Fruit fly (Drosophila melanogaster) whole organism, wandering third instar larva: ENCODE data around the gene CG6356.
A peak's percentile ranks its signal among the peaks of the same experiment; 100 is the strongest.

Experiments used
- Abd-B ChIP-seq: fragments of >200 bp; optimal IDR thresholded peaks from 2 replicates; lab custom pipeline; 2017; ENCODE audit warnings: missing biosample characterization, missing genetic modification characterization
- CG9705 ChIP-seq: fragments of 200-800 bp; sonication (Bioruptor generic); optimal IDR thresholded peaks from 2 replicates; lab custom pipeline; 2018; ENCODE audit warnings: missing biosample characterization, mild to moderate bottlenecking, missing genetic modification characterization
- Rel ChIP-seq, 2 experiments: fragments of 200-800 bp; sonication (Bioruptor generic) in 1 of 2; optimal IDR thresholded peaks; 2 replicates in 1 of 2; 3 replicates in 1 of 2; lab custom pipeline; 2016 to 2019; ENCODE audit warnings: mild to moderate bottlenecking in 2 of 2, missing biosample characterization in 2 of 2, missing genetic modification characterization in 2 of 2, moderate library complexity in 1 of 2
- dmrt93B ChIP-seq: fragments of 200-800 bp; sonication (Bioruptor generic); optimal IDR thresholded peaks from 2 replicates; lab custom pipeline; 2018; ENCODE audit warnings: missing biosample characterization, mild to moderate bottlenecking, missing genetic modification characterization
- jim ChIP-seq: fragments of 175-275, 200-325 bp; sonication (Bioruptor generic); optimal IDR thresholded peaks from 2 replicates; lab custom pipeline; 2016; ENCODE audit warnings: missing biosample characterization, mild to moderate bottlenecking, missing genetic modification characterization
- pan ChIP-seq: fragments of >200 bp; optimal IDR thresholded peaks from 2 replicates; lab custom pipeline; 2017
- psq ChIP-seq: fragments of 200-800 bp; sonication (Bioruptor generic); optimal IDR thresholded peaks from 3 replicates; lab custom pipeline; 2017; ENCODE audit warnings: missing biosample characterization, mild to moderate bottlenecking, missing genetic modification characterization, moderate library complexity
- sage ChIP-seq: fragments of 200-800 bp; sonication (Bioruptor generic); optimal IDR thresholded peaks from 2 replicates; lab custom pipeline; 2016; ENCODE audit warnings: missing biosample characterization, mild to moderate bottlenecking, missing genetic modification characterization
- usp ChIP-seq: fragments of >200 bp; optimal IDR thresholded peaks from 2 replicates; lab custom pipeline; 2017; ENCODE audit warnings: missing biosample characterization, missing genetic modification characterization

DNA sequence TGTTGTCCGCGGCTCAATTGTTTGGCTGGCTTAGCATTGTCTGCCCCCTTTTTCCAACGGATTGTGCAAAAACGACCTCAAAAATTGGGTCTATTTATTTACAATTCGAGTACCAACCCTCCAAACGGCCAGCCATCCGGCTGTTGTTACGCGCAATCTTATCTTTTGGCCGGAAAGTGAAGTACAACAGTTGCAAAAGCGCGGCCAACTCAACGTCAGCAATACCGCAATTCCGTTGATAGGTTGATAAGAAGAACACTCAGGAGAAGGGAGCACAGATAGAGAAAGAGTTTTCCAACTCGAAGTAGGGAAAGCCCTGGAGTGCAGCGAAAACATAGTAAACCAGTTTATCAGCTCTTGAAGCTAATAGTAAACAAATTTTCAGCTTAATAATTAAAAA lies 13.2 kb downstream of the CG6356 start:
- TF ChIP-seq Abd-B (GFP tag; lab: Kevin White, UChicago) (no peak), psq (GFP tag; lab: Kevin White, UChicago) (no peak), Rel (GFP tag; optimal IDR thresholded peaks at IDR 0.05; lab: Kevin White, UChicago) (no peak), Rel (tag; optimal IDR thresholded peaks at IDR 0.05; lab: Kevin White, UChicago) (peak; percentile 70), sage (GFP tag; lab: Kevin White, UChicago) (no peak), jim (GFP tag; lab: Kevin White, UChicago) (no peak), usp (GFP tag; lab: Kevin White, UChicago) (no peak), pan (lab: Kevin White, UChicago) (no peak), dmrt93B (GFP tag; lab: Kevin White, UChicago) (no peak), CG9705 (GFP tag; lab: Kevin White, UChicago) (no peak)
